Fruit fly (Drosophila melanogaster) whole organism, adult: ENCODE data around the gene CG13692.

Experiments
- CG14711 ChIP-seq: fragments of 200-800 bp; sonication (Bioruptor generic); optimal IDR thresholded peaks from 2 replicates; lab custom pipeline; 2018; ENCODE audit warnings: missing biosample characterization, mild to moderate bottlenecking, missing genetic modification characterization, moderate library complexity
- CG7045 ChIP-seq: fragments of 200-800 bp; sonication (Bioruptor generic); optimal IDR thresholded peaks from 2 replicates; lab custom pipeline; 2017; ENCODE audit warnings: missing biosample characterization, mild to moderate bottlenecking, missing genetic modification characterization
- CG7101 ChIP-seq: fragments of 200-800 bp; sonication (Bioruptor generic); optimal IDR thresholded peaks from 2 replicates; lab custom pipeline; 2018; ENCODE audit warnings: missing biosample characterization, mild to moderate bottlenecking, missing genetic modification characterization, moderate library complexity
- Mnt ChIP-seq: fragments of 200-800 bp; sonication (Bioruptor generic); optimal IDR thresholded peaks from 2 replicates; lab custom pipeline; 2016; ENCODE audit warnings: missing biosample characterization, mild to moderate bottlenecking, missing genetic modification characterization
- bab1 ChIP-seq: fragments of 200-800 bp; sonication (Bioruptor generic); optimal IDR thresholded peaks from 3 replicates; lab custom pipeline; 2019; ENCODE audit warnings: missing biosample characterization, mild to moderate bottlenecking, missing genetic modification characterization, moderate library complexity
- kay ChIP-seq: fragments of 200-800 bp; sonication (Bioruptor generic); peaks from one replicate; lab custom pipeline; 2016; ENCODE audit warnings: missing biosample characterization, missing genetic modification characterization, borderline replicate concordance
- pad ChIP-seq: fragments of 200-800 bp; sonication (Bioruptor generic); optimal IDR thresholded peaks from 3 replicates; lab custom pipeline; 2017; ENCODE audit warnings: missing biosample characterization, missing genetic modification characterization, mild to moderate bottlenecking, moderate library complexity, missing genetic modification reagents
- tj ChIP-seq: fragments of 200-800 bp; sonication (Bioruptor generic); optimal IDR thresholded peaks from 3 replicates; lab custom pipeline; 2017; ENCODE audit warnings: missing biosample characterization, mild to moderate bottlenecking, missing genetic modification characterization, moderate library complexity

dm6 chr2L:414593-415399 is 6.8 kb upstream of the CG13692 start, which contains the start of the genes AP-2alpha and ebi:
- TF ChIP-seq tj = peak; percentile 57
- peak; percentile 81 for TF ChIP-seq Mnt (GFP tag; lab: Kevin White, UChicago)
- TF ChIP-seq kay (GFP tag; lab: Kevin White, UChicago) = no peak
- peak; percentile 71 for TF ChIP-seq bab1 (GFP tag; lab: Kevin White, UChicago)
- peak; percentile 83 for TF ChIP-seq CG7101 (tag; lab: Kevin White, UChicago)
- TF ChIP-seq CG14711 (tag; lab: Kevin White, UChicago) = peak; percentile 61
- TF ChIP-seq pad = peak; percentile 62
- peak; percentile 74 for TF ChIP-seq CG7045 (GFP tag; lab: Kevin White, UChicago)
